Fruit fly (Drosophila melanogaster) whole organism, embryonic: ENCODE results near the gene Fbxl4.

Source experiments
- Abd-B ChIP-seq: fragments of 200-800 bp; sonication (Bioruptor generic); optimal IDR thresholded peaks from 2 replicates; lab custom pipeline; 2018; ENCODE audit warnings: missing biosample characterization, mild to moderate bottlenecking, missing genetic modification characterization, moderate library complexity
- Ada2b ChIP-seq: fragments of 200-800 bp; sonication (Bioruptor generic); IDR thresholded peaks from 2 replicates; pipeline ENCODE4 v1.3.6; 2022; ENCODE audit warnings: missing biosample characterization, missing genetic modification characterization
- Adf1 ChIP-seq: fragments of 200-800 bp; sonication (Bioruptor generic); IDR thresholded peaks from 2 replicates; pipeline ENCODE4 v1.3.6; 2022; ENCODE audit warnings: missing biosample characterization, missing genetic modification characterization
- Bgb ChIP-seq: fragments of 200-800 bp; sonication (Bioruptor generic); IDR thresholded peaks from 2 replicates; pipeline ENCODE4 v1.3.6; 2022; ENCODE audit warnings: missing biosample characterization, missing genetic modification characterization; ENCODE audit not compliant: partially characterized antibody
- CG1024 ChIP-seq: fragments of 200-800 bp; sonication (Bioruptor generic); IDR thresholded peaks from 2 replicates; pipeline ENCODE4 v1.3.6; 2022; ENCODE audit warnings: missing biosample characterization, missing genetic modification characterization
- CG10565 ChIP-seq: fragments of 200-800 bp; sonication (Bioruptor generic); optimal IDR thresholded peaks from 3 replicates; lab custom pipeline; 2016; ENCODE audit warnings: missing biosample characterization, mild to moderate bottlenecking, missing genetic modification characterization
- CG11093 ChIP-seq: fragments of 200-800 bp; sonication (Bioruptor generic); IDR thresholded peaks from 3 replicates; pipeline ENCODE4 v1.3.6; 2022; ENCODE audit warnings: missing biosample characterization, missing genetic modification characterization
- CG12071 ChIP-seq: fragments of 200-800 bp; sonication (Bioruptor generic); optimal IDR thresholded peaks from 3 replicates; lab custom pipeline; 2018; ENCODE audit warnings: missing biosample characterization, mild to moderate bottlenecking, missing genetic modification characterization
- CG15479 ChIP-seq: fragments of 200-800 bp; sonication (Bioruptor generic); optimal IDR thresholded peaks from 3 replicates; lab custom pipeline; 2019; ENCODE audit warnings: missing biosample characterization, mild to moderate bottlenecking, missing genetic modification characterization, moderate library complexity
- CG1647 ChIP-seq: fragments of 200-800 bp; sonication (Bioruptor generic); optimal IDR thresholded peaks from 3 replicates; lab custom pipeline; 2016; ENCODE audit warnings: missing biosample characterization, missing genetic modification characterization
- CG17328 ChIP-seq: fragments of 200-800 bp; sonication (Bioruptor generic); IDR thresholded peaks from 2 replicates; pipeline ENCODE4 v1.3.6; 2022; ENCODE audit warnings: missing biosample characterization, missing genetic modification characterization
- CG18476 ChIP-seq: fragments of 200-800 bp; sonication (Bioruptor generic); optimal IDR thresholded peaks from 2 replicates; lab custom pipeline; 2016; ENCODE audit warnings: missing biosample characterization, mild to moderate bottlenecking, missing genetic modification characterization
- CG2120 ChIP-seq: fragments of 200-800 bp; sonication (Bioruptor generic); optimal IDR thresholded peaks from 3 replicates; lab custom pipeline; 2016; ENCODE audit warnings: missing biosample characterization, missing genetic modification characterization
- CG2202 ChIP-seq: fragments of 200-800 bp; sonication (Bioruptor generic); optimal IDR thresholded peaks from 2 replicates; lab custom pipeline; 2018; ENCODE audit warnings: missing biosample characterization, mild to moderate bottlenecking, missing genetic modification characterization
- CG2712 ChIP-seq: fragments of 200-800 bp; optimal IDR thresholded peaks from 3 replicates; lab custom pipeline; 2019; ENCODE audit warnings: missing biosample characterization, mild to moderate bottlenecking, missing genetic modification characterization, moderate library complexity
- CG3163 ChIP-seq: fragments of 200-800 bp; sonication (Bioruptor generic); optimal IDR thresholded peaks from 3 replicates; lab custom pipeline; 2016; ENCODE audit warnings: missing biosample characterization, missing genetic modification characterization
- CG4404 ChIP-seq: fragments of 200-800 bp; sonication (Bioruptor generic); IDR thresholded peaks from 2 replicates; pipeline ENCODE4 v1.3.6; 2022; ENCODE audit warnings: missing biosample characterization, missing genetic modification characterization
- CG4707 ChIP-seq: fragments of 200-800 bp; sonication (Bioruptor generic); optimal IDR thresholded peaks from 2 replicates; lab custom pipeline; 2018; ENCODE audit warnings: missing biosample characterization, mild to moderate bottlenecking, missing genetic modification characterization, moderate library complexity
- CG4730 ChIP-seq: fragments of 200-800 bp; sonication (Bioruptor generic); IDR thresholded peaks from 2 replicates; pipeline ENCODE4 v1.3.6; 2022; ENCODE audit warnings: missing biosample characterization, missing genetic modification characterization
- CG7372 ChIP-seq: fragments of 200-800 bp; sonication (Bioruptor generic); IDR thresholded peaks from 2 replicates; pipeline ENCODE4 v1.3.6; 2022; ENCODE audit warnings: missing biosample characterization, missing genetic modification characterization
- CG8089 ChIP-seq: fragments of 200-800 bp; sonication (Bioruptor generic); optimal IDR thresholded peaks from 3 replicates; lab custom pipeline; 2016; ENCODE audit warnings: missing biosample characterization, missing genetic modification characterization
- CG9437 ChIP-seq: fragments of 200-800 bp; sonication (Bioruptor generic); optimal IDR thresholded peaks from 2 replicates; lab custom pipeline; 2018; ENCODE audit warnings: missing biosample characterization, mild to moderate bottlenecking, missing genetic modification characterization
- Camta ChIP-seq: fragments of 200-800 bp; sonication (Bioruptor generic); optimal IDR thresholded peaks from 2 replicates; lab custom pipeline; 2016; ENCODE audit warnings: missing biosample characterization, missing genetic modification characterization
- D ChIP-seq, 2 experiments: fragments of 200-800 bp in 1 of 2; fragments of >200 bp in 1 of 2; sonication (Bioruptor generic) in 1 of 2; optimal IDR thresholded peaks; 2 replicates in 1 of 2; 3 replicates in 1 of 2; lab custom pipeline; 2017; ENCODE audit warnings: mild to moderate bottlenecking in 1 of 2, missing biosample characterization in 1 of 2, missing genetic modification characterization in 1 of 2, missing genetic modification reagents in 1 of 2
- Gug ChIP-seq: fragments of 200-800 bp; sonication (Bioruptor generic); IDR thresholded peaks from 4 replicates; pipeline ENCODE4 v1.3.6; 2022; ENCODE audit warnings: missing biosample characterization, missing genetic modification characterization
- H15 ChIP-seq: fragments of 200-800 bp; sonication (Bioruptor generic); IDR thresholded peaks from 3 replicates; pipeline ENCODE4 v1.3.6; 2022; ENCODE audit warnings: missing biosample characterization, missing genetic modification characterization
- Lim3 ChIP-seq: fragments of 200-800 bp; sonication (Bioruptor generic); IDR thresholded peaks from 2 replicates; pipeline ENCODE4 v1.3.6; 2022; ENCODE audit warnings: missing biosample characterization, missing genetic modification characterization
- Lpt ChIP-seq: fragments of >200 bp; optimal IDR thresholded peaks from 2 replicates; lab custom pipeline; 2018; ENCODE audit warnings: missing biosample characterization, missing genetic modification characterization
- Mes4 ChIP-seq: fragments of 200-800 bp; sonication (Bioruptor generic); optimal IDR thresholded peaks from 2 replicates; lab custom pipeline; 2016; ENCODE audit warnings: missing biosample characterization, missing genetic modification characterization
- NC2α ChIP-seq: fragments of 200-800 bp; sonication (Bioruptor generic); optimal IDR thresholded peaks from 2 replicates; lab custom pipeline; 2016; ENCODE audit warnings: missing biosample characterization, missing genetic modification characterization
- Sin3A ChIP-seq: fragments of >200 bp; optimal IDR thresholded peaks from 2 replicates; lab custom pipeline; 2018
- Tbp ChIP-seq: fragments of >200 bp; optimal IDR thresholded peaks from 2 replicates; lab custom pipeline; 2018; ENCODE audit warnings: missing biosample characterization, missing genetic modification characterization
- amos ChIP-seq: fragments of 200-800 bp; sonication (Bioruptor generic); IDR thresholded peaks from 2 replicates; pipeline ENCODE4 v1.3.6; 2022; ENCODE audit warnings: missing biosample characterization, missing genetic modification characterization; ENCODE audit not compliant: partially characterized antibody
- ara ChIP-seq: fragments of 200-800 bp; sonication (Bioruptor generic); IDR thresholded peaks from 2 replicates; pipeline ENCODE4 v1.3.6; 2022; ENCODE audit warnings: missing biosample characterization, missing genetic modification characterization
- az2 ChIP-seq: fragments of 200-800 bp; sonication (Bioruptor generic); optimal IDR thresholded peaks from 3 replicates; lab custom pipeline; 2016; ENCODE audit warnings: missing biosample characterization, missing genetic modification characterization
- crc ChIP-seq: fragments of 200-800 bp; sonication (Bioruptor generic); optimal IDR thresholded peaks from 2 replicates; lab custom pipeline; 2016; ENCODE audit warnings: missing biosample characterization, missing genetic modification characterization
- cwo ChIP-seq: fragments of 200-800 bp; sonication (Bioruptor generic); optimal IDR thresholded peaks from 3 replicates; lab custom pipeline; 2017; ENCODE audit warnings: missing biosample characterization, missing genetic modification characterization, mild to moderate bottlenecking, moderate library complexity, missing genetic modification reagents
- gt ChIP-seq: fragments of 200-800 bp; sonication (Bioruptor generic); IDR thresholded peaks from 2 replicates; pipeline ENCODE4 v1.3.6; 2022; ENCODE audit warnings: missing biosample characterization, missing genetic modification characterization
- knrl ChIP-seq: fragments of 200-800 bp; sonication (Bioruptor generic); IDR thresholded peaks from 3 replicates; pipeline ENCODE4 v1.3.6; 2022; ENCODE audit warnings: missing biosample characterization, missing genetic modification characterization; ENCODE audit not compliant: partially characterized antibody
- mld ChIP-seq: fragments of 200-800 bp; sonication (Bioruptor generic); IDR thresholded peaks from 3 replicates; pipeline ENCODE4 v1.3.6; 2022; ENCODE audit warnings: missing biosample characterization, missing genetic modification characterization; ENCODE audit not compliant: partially characterized antibody
- p53 ChIP-seq: fragments of 200-800 bp; sonication (Bioruptor generic); optimal IDR thresholded peaks from 2 replicates; lab custom pipeline; 2016; ENCODE audit warnings: missing biosample characterization, missing genetic modification characterization
- peb ChIP-seq: fragments of 200-800 bp; sonication (Bioruptor generic); IDR thresholded peaks from 2 replicates; pipeline ENCODE4 v1.3.6; 2022; ENCODE audit warnings: missing biosample characterization, missing genetic modification characterization
- pho ChIP-seq: fragments of 200-800 bp; sonication (Bioruptor generic); optimal IDR thresholded peaks from 2 replicates; lab custom pipeline; 2016; ENCODE audit warnings: missing biosample characterization, missing genetic modification characterization
- ro ChIP-seq: fragments of 200-800 bp; sonication (Bioruptor generic); IDR thresholded peaks from 2 replicates; pipeline ENCODE4 v1.3.6; 2022; ENCODE audit warnings: missing biosample characterization, missing genetic modification characterization
- sc ChIP-seq, 3 experiments: fragments of >200 bp in 2 of 3; fragments of 200-800 bp in 1 of 3; sonication (Bioruptor generic) in 1 of 3; optimal IDR thresholded peaks; 2 replicates in 2 of 3; 3 replicates in 1 of 3; lab custom pipeline; 2017; ENCODE audit warnings: mild to moderate bottlenecking in 1 of 3, missing biosample characterization in 1 of 3, missing genetic modification characterization in 1 of 3, missing genetic modification reagents in 1 of 3
- scrt ChIP-seq: fragments of 200-800 bp; sonication (Bioruptor generic); optimal IDR thresholded peaks from 2 replicates; lab custom pipeline; 2018; ENCODE audit warnings: missing biosample characterization, mild to moderate bottlenecking, missing genetic modification characterization, moderate library complexity
- sqz ChIP-seq: fragments of 200-800 bp; sonication (Bioruptor generic); optimal IDR thresholded peaks from 3 replicates; lab custom pipeline; 2018; ENCODE audit warnings: missing biosample characterization, mild to moderate bottlenecking, missing genetic modification characterization
- vnd ChIP-seq: fragments of 200-800 bp; sonication (Bioruptor generic); IDR thresholded peaks from 3 replicates; pipeline ENCODE4 v1.3.6; 2022; ENCODE audit warnings: missing biosample characterization, missing genetic modification characterization; ENCODE audit not compliant: partially characterized antibody
- wdn ChIP-seq: fragments of 200-800 bp; sonication (Bioruptor generic); IDR thresholded peaks from 2 replicates; pipeline ENCODE4 v1.3.6; 2022; ENCODE audit warnings: missing biosample characterization, missing genetic modification characterization

The Fbxl4 gene

DNA sequence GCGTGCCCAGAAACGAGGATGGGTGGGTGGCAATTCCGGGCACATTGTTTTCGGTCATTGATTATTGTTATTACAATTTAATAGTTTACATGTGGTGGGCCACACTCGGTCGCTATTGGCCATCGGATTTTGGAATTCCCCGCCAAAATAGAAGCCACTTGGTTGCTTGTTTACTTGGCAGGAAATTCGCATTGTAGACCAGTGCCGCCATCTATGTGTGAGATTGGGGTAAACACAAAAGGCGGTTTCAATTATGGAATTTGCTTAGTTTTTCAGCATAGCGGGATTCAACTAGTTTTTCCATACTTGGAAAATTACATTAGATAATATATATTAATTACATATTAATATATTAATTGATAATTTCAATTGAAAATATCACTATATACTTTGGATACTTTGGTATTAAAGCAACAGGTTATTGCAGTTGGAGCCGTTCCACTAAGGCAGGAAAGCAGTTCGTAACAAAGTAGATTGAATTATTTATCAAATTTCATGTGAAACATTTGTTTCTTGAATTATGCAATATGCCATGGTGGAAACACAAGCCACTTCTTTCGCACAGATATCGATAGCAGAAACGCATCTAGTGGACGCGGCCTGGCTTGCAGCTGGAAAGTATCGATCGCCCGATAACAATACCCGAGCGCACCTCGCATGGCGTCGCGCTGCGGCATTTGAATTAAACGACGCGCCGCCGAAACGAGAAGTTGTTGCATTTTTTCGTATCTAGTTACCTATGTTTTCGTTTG is 9.5 kb upstream of the Fbxl4 start, which contains the start of gene mud (continued):
- TF ChIP-seq crc, result no peak
- TF ChIP-seq CG18476 (GFP tag; lab: Kevin White, UChicago), result no peak
- no peak for TF ChIP-seq p53 (GFP tag; lab: Kevin White, UChicago)
- peak; percentile 56 for TF ChIP-seq gt
- TF ChIP-seq D (optimal IDR thresholded peaks at IDR 0.05; lab: Kevin White, UChicago), result no peak
- TF ChIP-seq D (GFP tag; optimal IDR thresholded peaks at IDR 0.05; lab: Kevin White, UChicago), result peak; percentile 5
- no peak for TF ChIP-seq Camta (GFP tag; lab: Kevin White, UChicago)
- TF ChIP-seq Tbp, result no peak
- 0 out of 2 replicates have a peak, but pooled peaks have one; percentile 21 for TF ChIP-seq Adf1 (GFP tag; lab: Robert Waterston, UW)
- no peak for TF ChIP-seq pho
- no peak for TF ChIP-seq CG2202 (tag; lab: Kevin White, UChicago)
- TF ChIP-seq mld, result peak; percentile 38; the same call in 1 of the 3 replicates
- TF ChIP-seq cwo (GFP tag; lab: Kevin White, UChicago), result no peak
- no peak for TF ChIP-seq Mes4 (GFP tag; lab: Kevin White, UChicago)
- TF ChIP-seq CG15479 (GFP tag; lab: Kevin White, UChicago), result no peak
- TF ChIP-seq CG8089 (GFP tag; lab: Kevin White, UChicago), result no peak
- TF ChIP-seq Sin3A, result peak; percentile 42
- TF ChIP-seq CG17328 (GFP tag; lab: Robert Waterston, UW), result no peak
- peak; percentile 18 for TF ChIP-seq az2
- peak; percentile 74 for TF ChIP-seq vnd (GFP tag; lab: Robert Waterston, UW)
- no peak; the same call in 3 of the 4 replicates for TF ChIP-seq Gug (GFP tag; lab: Robert Waterston, UW)
- peak; percentile 84 for TF ChIP-seq Bgb (GFP tag; lab: Robert Waterston, UW)
- TF ChIP-seq CG10565 (GFP tag; lab: Kevin White, UChicago), result no peak
- TF ChIP-seq CG9437, result peak; percentile 20
- TF ChIP-seq CG2120 (GFP tag; lab: Kevin White, UChicago), result peak; percentile 26
- no peak for TF ChIP-seq Lpt (GFP tag; lab: Kevin White, UChicago)
- TF ChIP-seq NC2α (GFP tag; lab: Kevin White, UChicago), result no peak
- peak; percentile 81 for TF ChIP-seq knrl (GFP tag; lab: Robert Waterston, UW)
- TF ChIP-seq CG1647 (GFP tag; lab: Kevin White, UChicago), result no peak
- TF ChIP-seq ara (GFP tag; lab: Robert Waterston, UW), result no peak
- TF ChIP-seq CG3163 (GFP tag; lab: Kevin White, UChicago), result no peak
- TF ChIP-seq Abd-B (GFP tag; lab: Kevin White, UChicago), result no peak
- no peak for TF ChIP-seq sqz
- TF ChIP-seq CG4707, result no peak
- TF ChIP-seq CG11093 (GFP tag; lab: Robert Waterston, UW), result no peak
- peak; percentile 69 for TF ChIP-seq CG2712 (tag; lab: Kevin White, UChicago)
- TF ChIP-seq CG4404 (GFP tag; lab: Robert Waterston, UW), result peak; percentile 31; the same call in 1 of the 2 replicates
- TF ChIP-seq peb (GFP tag; lab: Robert Waterston, UW), result 0 out of 2 replicates have a peak, but pooled peaks have one; percentile 21
- TF ChIP-seq amos (GFP tag; lab: Robert Waterston, UW), result peak; percentile 77
- no peak for TF ChIP-seq CG12071
- TF ChIP-seq CG4730 (GFP tag; lab: Robert Waterston, UW), result no peak
- no peak for TF ChIP-seq ro
- no peak for TF ChIP-seq Lim3
- no peak for TF ChIP-seq H15 (GFP tag; lab: Robert Waterston, UW)
- peak; percentile 46; the same call in 1 of the 2 replicates for TF ChIP-seq CG1024 (GFP tag; lab: Robert Waterston, UW)
- no peak for TF ChIP-seq scrt
- TF ChIP-seq sc (optimal IDR thresholded peaks at IDR 0.05; lab: Kevin White, UChicago), result no peak
- TF ChIP-seq sc (GFP tag; optimal IDR thresholded peaks at IDR 0.05; lab: Kevin White, UChicago), result peak; percentile 5
- TF ChIP-seq Ada2b, result no peak
- TF ChIP-seq wdn, result no peak
- TF ChIP-seq CG7372 (GFP tag; lab: Robert Waterston, UW), result no peak
